Worm (Caenorhabditis elegans) whole organism, L3 larva: ENCODE results near the gene Y64G10A.2.

ENCODE experiments used
- ZK546.5 ChIP-seq: sonication (generic microtip); optimal IDR thresholded peaks from 2 replicates; lab custom pipeline; 2017; ENCODE audit warnings: missing biosample characterization, missing genetic modification characterization
- ama-1 ChIP-seq: fragments of 150-350 bp; optimal IDR thresholded peaks from 2 replicates; lab custom pipeline; 2018
- ceh-16 ChIP-seq: sonication (generic microtip); optimal IDR thresholded peaks from 2 replicates; lab custom pipeline; 2017; ENCODE audit warnings: missing biosample characterization, missing genetic modification characterization
- ceh-82 ChIP-seq: fragments of 150-350 bp; optimal IDR thresholded peaks from 2 replicates; lab custom pipeline; 2014; ENCODE audit warnings: missing biosample characterization, missing genetic modification characterization
- ceh-9 ChIP-seq: sonication (generic microtip); optimal IDR thresholded peaks from 2 replicates; lab custom pipeline; 2018; ENCODE audit warnings: missing biosample characterization, missing genetic modification characterization
- daf-12 ChIP-seq: fragments of 150-350 bp; optimal IDR thresholded peaks from 2 replicates; lab custom pipeline; 2014; ENCODE audit warnings: missing biosample characterization, missing genetic modification reagents, missing genetic modification characterization
- egl-27 ChIP-seq: sonication (generic microtip); optimal IDR thresholded peaks from 4 replicates; lab custom pipeline; 2017; ENCODE audit warnings: missing biosample characterization, missing genetic modification reagents, missing genetic modification characterization
- egl-5 ChIP-seq: fragments of 150-350 bp; optimal IDR thresholded peaks from 2 replicates; lab custom pipeline; 2017; ENCODE audit warnings: missing biosample characterization, missing genetic modification reagents, missing genetic modification characterization, inconsistent platforms
- elt-2 ChIP-seq: sonication (generic microtip); optimal IDR thresholded peaks from 2 replicates; lab custom pipeline; 2016; ENCODE audit warnings: missing genetic modification reagents, mild to moderate bottlenecking, missing genetic modification characterization, missing compliant biosample characterization
- fkh-10 ChIP-seq: sonication (generic microtip); optimal IDR thresholded peaks from 2 replicates; lab custom pipeline; 2017; ENCODE audit warnings: missing biosample characterization, missing genetic modification reagents, missing genetic modification characterization
- fos-1 ChIP-seq: fragments of 150-350 bp; optimal IDR thresholded peaks from 2 replicates; lab custom pipeline; 2014; ENCODE audit warnings: missing biosample characterization, missing genetic modification characterization
- hmg-11 ChIP-seq: sonication (generic microtip); optimal IDR thresholded peaks from 2 replicates; lab custom pipeline; 2016; ENCODE audit warnings: missing genetic modification characterization, missing compliant biosample characterization
- mml-1 ChIP-seq: fragments of 150-350 bp; sonication (generic microtip); optimal IDR thresholded peaks from 3 replicates; lab custom pipeline; 2014; ENCODE audit warnings: missing biosample characterization, missing genetic modification characterization
- nhr-11 ChIP-seq: fragments of 150-350 bp; optimal IDR thresholded peaks from 2 replicates; lab custom pipeline; 2014; ENCODE audit warnings: missing biosample characterization, missing genetic modification characterization
- nhr-12 ChIP-seq: fragments of 150-350 bp; optimal IDR thresholded peaks from 2 replicates; lab custom pipeline; 2014; ENCODE audit warnings: missing biosample characterization, missing genetic modification characterization
- nhr-28 ChIP-seq: fragments of 150-350 bp; optimal IDR thresholded peaks from 2 replicates; lab custom pipeline; 2014; ENCODE audit warnings: missing biosample characterization, missing genetic modification characterization
- nhr-43 ChIP-seq: sonication (generic microtip); optimal IDR thresholded peaks from 2 replicates; lab custom pipeline; 2016; ENCODE audit warnings: mild to moderate bottlenecking, missing genetic modification characterization, missing compliant biosample characterization; ENCODE audit not compliant: poor library complexity, severe bottlenecking
- nhr-76 ChIP-seq: fragments of 150-350 bp; sonication (generic microtip); optimal IDR thresholded peaks from 5 replicates; lab custom pipeline; 2014; ENCODE audit warnings: missing biosample characterization, missing genetic modification characterization
- pha-4 ChIP-seq: fragments of 150-350 bp; optimal IDR thresholded peaks from 2 replicates; lab custom pipeline; 2014; ENCODE audit warnings: missing biosample characterization, missing genetic modification reagents, missing genetic modification characterization
- sea-2 ChIP-seq: fragments of 150-350 bp; sonication (generic microtip); optimal IDR thresholded peaks from 4 replicates; lab custom pipeline; 2014; ENCODE audit warnings: missing biosample characterization, missing genetic modification reagents, missing genetic modification characterization
- snpc-4 ChIP-seq: fragments of 150-350 bp; optimal IDR thresholded peaks from 2 replicates; lab custom pipeline; 2014; ENCODE audit warnings: missing biosample characterization, missing genetic modification characterization
- tbx-2 ChIP-seq: sonication (generic microtip); optimal IDR thresholded peaks from 2 replicates; lab custom pipeline; 2016; ENCODE audit warnings: mild to moderate bottlenecking, missing genetic modification characterization, missing compliant biosample characterization
- ztf-11 ChIP-seq: fragments of 150-350 bp; optimal IDR thresholded peaks from 2 replicates; lab custom pipeline; 2014; ENCODE audit warnings: missing biosample characterization, missing genetic modification characterization
- ztf-4 ChIP-seq: fragments of 150-350 bp; optimal IDR thresholded peaks from 2 replicates; lab custom pipeline; 2014; ENCODE audit warnings: missing biosample characterization, missing genetic modification characterization

Gene Y64G10A.2

ce11 chrIV:14203162-14203561, 41.1 kb downstream of the Y64G10A.2 start, which contains the start of gene F02H6.3:
TSS of gene F02H6.3 (plus strand) at chrIV:14203427.
- TF ChIP-seq ZK546.5 (no peak), ama-1 (no peak)

ce11 chrIV:14196176-14196575, 48.1 kb downstream of the Y64G10A.2 start, which contains the start of gene F02H6.2:
TSS of gene F02H6.2 (plus strand) at chrIV:14196476.
- TF ChIP-seq daf-12 (tag; lab: Kevin White, UChicago) (no peak), egl-27 (no peak), fkh-10 (no peak), fos-1 (tag; lab: Kevin White, UChicago) (no peak), ZK546.5 (no peak), nhr-11 (tag; lab: Kevin White, UChicago) (no peak), ceh-16 (no peak), ztf-4 (tag; lab: Kevin White, UChicago) (no peak), ceh-9 (tag; lab: Kevin White, UChicago) (no peak), ceh-82 (tag; lab: Kevin White, UChicago) (no peak), sea-2 (GFP tag; lab: Kevin White, UChicago) (no peak), pha-4 (tag; lab: Kevin White, UChicago) (no peak), mml-1 (tag; lab: Kevin White, UChicago) (no peak)

- no peak for TF ChIP-seq egl-5
- no peak for TF ChIP-seq nhr-76 (tag; lab: Kevin White, UChicago)
- TF ChIP-seq elt-2: no peak
- no peak for TF ChIP-seq snpc-4 (tag; lab: Kevin White, UChicago)
- no peak for TF ChIP-seq tbx-2 (tag; lab: Kevin White, UChicago)
- TF ChIP-seq nhr-43 (tag; lab: Kevin White, UChicago): no peak
- TF ChIP-seq nhr-28 (tag; lab: Kevin White, UChicago): no peak
- no peak for TF ChIP-seq hmg-11
- no peak for TF ChIP-seq ceh-16
These were observed 49.9 kb downstream of the Y64G10A.2 start for ce11 chrIV:14194317-14194716.

DNA sequence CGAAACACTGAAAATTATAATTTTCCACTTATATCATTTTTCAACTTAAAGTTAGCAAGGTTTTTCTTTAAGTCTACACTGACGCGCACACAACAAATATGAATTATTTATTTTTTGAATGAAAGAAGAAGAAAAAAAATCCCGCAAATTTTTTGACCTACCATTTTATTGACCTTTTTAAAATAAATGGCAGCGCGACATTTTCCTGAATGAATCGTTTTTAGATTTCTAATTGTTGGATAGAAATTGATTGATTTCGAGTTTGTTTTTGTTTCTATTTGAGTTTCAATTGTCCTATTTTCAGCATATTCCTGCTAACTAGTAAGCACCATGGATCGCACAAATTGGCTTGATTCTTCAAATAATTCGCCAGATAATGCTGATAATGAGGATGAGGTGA, 51.1 kb downstream of the Y64G10A.2 start, which contains the start of gene K01G12.3:
Gene K01G12.3, plus strand, starts transcription at position 301 of the 400 bp plus-strand sequence.
- TF ChIP-seq ztf-11: no peak
- no peak for TF ChIP-seq ZK546.5
- no peak for TF ChIP-seq nhr-12 (tag; lab: Kevin White, UChicago)
- TF ChIP-seq, all 47 proteins: peak for 0
